Worm (Caenorhabditis elegans) whole organism, early embryonic: ENCODE results near the gene K08C7.7.

Source experiments
- B0310.2 ChIP-seq: sonication (generic microtip); optimal IDR thresholded peaks from 2 replicates; lab custom pipeline; 2016; ENCODE audit warnings: mild to moderate bottlenecking, missing genetic modification characterization, missing compliant biosample characterization
- F13C5.2 ChIP-seq: sonication (generic microtip); optimal IDR thresholded peaks from 2 replicates; lab custom pipeline; 2017; ENCODE audit warnings: mild to moderate bottlenecking, missing genetic modification characterization, inconsistent platforms, missing compliant biosample characterization
- aly-1 ChIP-seq: sonication (generic microtip); optimal IDR thresholded peaks from 2 replicates; lab custom pipeline; 2016; ENCODE audit warnings: missing genetic modification characterization, missing compliant biosample characterization
- ama-1 ChIP-seq: fragments of 150-350 bp; optimal IDR thresholded peaks from 2 replicates; lab custom pipeline; 2014
- ceh-13 ChIP-seq: fragments of 200-800 bp; sonication (Bioruptor generic); optimal IDR thresholded peaks from 2 replicates; lab custom pipeline; 2018; ENCODE audit warnings: mild to moderate bottlenecking, missing genetic modification characterization, missing compliant biosample characterization
- ceh-36 ChIP-seq: sonication (generic microtip); optimal IDR thresholded peaks from 2 replicates; lab custom pipeline; 2016; ENCODE audit warnings: missing genetic modification characterization, inconsistent platforms, missing compliant biosample characterization
- ets-7 ChIP-seq: sonication (generic microtip); optimal IDR thresholded peaks from 2 replicates; lab custom pipeline; 2016; ENCODE audit warnings: missing genotype, missing genetic modification characterization, missing compliant biosample characterization
- flt-1 ChIP-seq: fragments of 200-800 bp; sonication (Bioruptor generic); IDR thresholded peaks from 2 replicates; pipeline ENCODE4 v1.3.6; 2022; ENCODE audit warnings: missing genetic modification characterization, missing compliant biosample characterization
- hmbx-1 ChIP-seq: sonication (generic microtip); optimal IDR thresholded peaks from 2 replicates; lab custom pipeline; 2016; ENCODE audit warnings: mild to moderate bottlenecking, missing genetic modification characterization, missing compliant biosample characterization
- hmg-4 ChIP-seq: fragments of 200-800 bp; sonication (Bioruptor generic); optimal IDR thresholded peaks from 2 replicates; lab custom pipeline; 2018; ENCODE audit warnings: mild to moderate bottlenecking, missing genetic modification characterization, missing compliant biosample characterization
- hnd-1 ChIP-seq: sonication (generic microtip); optimal IDR thresholded peaks from 2 replicates; lab custom pipeline; 2016; ENCODE audit warnings: missing genetic modification characterization, missing compliant biosample characterization
- pes-1 ChIP-seq: fragments of 200-800 bp; sonication (Bioruptor generic); IDR thresholded peaks from 2 replicates; pipeline ENCODE4 v1.3.6; 2022; ENCODE audit warnings: missing genetic modification reagents, missing genetic modification characterization, missing compliant biosample characterization
- scrt-1 ChIP-seq: fragments of 200-800 bp; sonication (Bioruptor generic); IDR thresholded peaks from 2 replicates; pipeline ENCODE4 v1.3.6; 2022; ENCODE audit warnings: missing genetic modification characterization, missing compliant biosample characterization
- sea-1 ChIP-seq: fragments of 200-800 bp; sonication (Bioruptor generic); conservative IDR thresholded peaks from 2 replicates; pipeline ENCODE4 v1.3.6; 2022; ENCODE audit warnings: missing genetic modification characterization, missing compliant biosample characterization
- tbx-11 ChIP-seq: fragments of 200-800 bp; sonication (Bioruptor generic); IDR thresholded peaks from 2 replicates; pipeline ENCODE4 v1.3.6; 2022; ENCODE audit warnings: missing genetic modification characterization, missing compliant biosample characterization
- tbx-37 ChIP-seq: fragments of 200-800 bp; sonication (Bioruptor generic); conservative IDR thresholded peaks from 2 replicates; pipeline ENCODE4 v1.3.6; 2022; ENCODE audit warnings: missing genetic modification reagents, missing genetic modification characterization, missing compliant biosample characterization
- tra-4 ChIP-seq: sonication (generic microtip); optimal IDR thresholded peaks from 2 replicates; lab custom pipeline; 2017; ENCODE audit warnings: missing genetic modification characterization, missing compliant biosample characterization

The K08C7.7 gene

DNA sequence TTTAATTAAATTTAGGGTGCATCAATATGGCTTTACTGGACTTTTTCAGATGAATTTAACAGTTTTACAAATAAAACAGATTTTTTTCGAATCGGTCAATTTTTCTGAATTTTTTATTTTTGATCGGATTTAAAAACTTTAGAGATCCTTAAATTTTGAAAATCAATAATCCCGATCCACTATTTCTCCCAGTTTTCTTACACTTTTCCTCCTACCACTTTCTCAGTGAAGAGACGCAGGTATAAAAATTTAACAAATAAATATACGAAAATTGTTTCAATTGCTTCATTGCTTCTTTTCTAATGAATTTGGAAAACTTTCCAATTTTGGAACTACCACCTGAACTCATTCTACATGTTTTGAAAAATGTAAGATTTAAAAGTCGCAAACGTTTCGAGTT lies at the start of gene K08C7.7:
Gene K08C7.7, plus strand, starts transcription at position 301 of the 400 bp plus-strand sequence.
- TF ChIP-seq B0310.2 (no peak), sea-1 (GFP tag; lab: Robert Waterston, UW) (no peak), pes-1 (no peak)

DNA sequence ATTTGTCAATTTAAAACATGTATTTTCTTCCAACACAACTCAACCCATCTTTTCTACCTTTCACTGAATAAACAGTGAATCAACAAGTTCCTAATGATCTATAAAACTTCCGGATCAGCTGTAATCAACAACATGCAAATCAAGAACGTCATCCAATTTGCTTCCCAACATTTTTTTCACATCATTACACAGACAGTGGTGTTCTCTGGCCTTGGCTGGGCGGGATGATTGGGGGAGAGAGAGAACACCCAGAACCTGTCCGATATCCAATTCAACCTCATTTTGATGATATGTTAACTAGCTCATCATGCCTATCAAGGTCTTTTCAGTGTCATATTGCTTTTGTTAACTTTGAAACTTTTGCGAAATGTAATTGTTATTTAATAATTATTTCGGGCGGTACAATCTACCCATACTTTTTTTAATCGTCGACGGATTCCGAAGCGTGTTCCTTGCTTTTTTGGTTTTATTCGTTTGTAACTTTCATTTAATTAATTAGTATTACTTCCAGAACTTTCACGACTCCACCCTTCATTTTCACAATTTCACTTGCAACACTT lies 49.2 kb upstream of the K08C7.7 start, which contains the start of gene ptr-14:
Gene ptr-14, plus strand, starts transcription at position 510 of the 560 bp plus-strand sequence.
- TF ChIP-seq sea-1 (GFP tag; lab: Robert Waterston, UW) (no peak), tbx-11 (GFP tag; lab: Robert Waterston, UW) (no peak), hnd-1 (no peak), ama-1 (lab: Kevin White, UChicago) (no peak)

DNA sequence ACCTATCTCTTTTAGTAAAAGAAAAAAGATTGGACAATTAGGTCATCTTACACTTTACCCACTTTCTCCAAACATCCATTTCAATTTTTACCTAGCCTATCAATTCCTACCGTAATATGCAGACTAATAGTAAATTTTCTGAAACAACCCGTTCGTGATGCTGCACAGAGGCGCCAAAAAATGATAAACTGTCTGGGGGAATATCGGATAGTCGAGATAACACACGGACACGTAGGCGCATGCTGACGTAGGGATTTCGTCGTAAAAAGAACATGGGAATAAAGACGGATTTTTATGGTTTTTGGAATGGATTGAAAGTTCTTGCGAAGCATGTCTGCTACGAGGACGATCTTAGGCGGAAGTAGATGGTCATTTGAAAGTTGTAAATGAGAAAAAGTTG lies 47.9 kb upstream of the K08C7.7 start:
- no peak for TF ChIP-seq hnd-1
- no peak for TF ChIP-seq pes-1
- no peak for TF ChIP-seq hmg-4 (GFP tag; lab: Kevin White, UChicago)
- TF ChIP-seq flt-1 (GFP tag; lab: Robert Waterston, UW) = no peak
- TF ChIP-seq tra-4 (tag; lab: Kevin White, UChicago) = no peak
- TF ChIP-seq tbx-11 (GFP tag; lab: Robert Waterston, UW) = no peak
- no peak for TF ChIP-seq scrt-1 (GFP tag; lab: Robert Waterston, UW)
- no peak for TF ChIP-seq ama-1 (lab: Kevin White, UChicago)
- TF ChIP-seq tbx-37 = no peak
- TF ChIP-seq aly-1 = no peak
- TF ChIP-seq hmbx-1 (tag; lab: Kevin White, UChicago) = no peak
- no peak for TF ChIP-seq B0310.2
- no peak for TF ChIP-seq ets-7
- no peak for TF ChIP-seq ceh-13 (GFP tag; lab: Kevin White, UChicago)
- no peak for TF ChIP-seq ceh-36
- TF ChIP-seq sea-1 (GFP tag; lab: Robert Waterston, UW) = no peak
- no peak for TF ChIP-seq F13C5.2

DNA sequence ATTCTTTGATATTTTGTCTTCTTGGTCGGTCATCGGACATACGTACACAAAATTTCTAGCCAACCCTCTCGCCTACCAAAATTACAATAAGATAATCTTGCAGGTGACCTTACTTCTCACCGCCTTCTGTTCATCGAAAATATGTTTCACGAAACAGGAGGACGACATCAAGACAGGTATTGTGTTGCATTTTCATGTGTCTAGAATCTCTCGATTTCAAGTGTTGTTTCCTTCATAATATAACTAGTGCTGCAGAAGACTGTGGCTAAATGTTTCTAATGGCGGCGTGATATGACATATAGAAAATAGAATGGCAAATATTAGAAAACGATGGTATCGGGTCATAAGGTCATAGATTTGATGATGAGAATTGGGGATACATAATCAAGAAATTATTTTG lies 47.1 kb upstream of the K08C7.7 start:
- TF ChIP-seq scrt-1 (GFP tag; lab: Robert Waterston, UW) (no peak), ceh-36 (no peak), flt-1 (GFP tag; lab: Robert Waterston, UW) (no peak), hmg-4 (GFP tag; lab: Kevin White, UChicago) (no peak), B0310.2 (no peak), ama-1 (lab: Kevin White, UChicago) (no peak), tbx-37 (no peak), ceh-13 (GFP tag; lab: Kevin White, UChicago) (no peak), tra-4 (tag; lab: Kevin White, UChicago) (no peak), F13C5.2 (no peak)

DNA sequence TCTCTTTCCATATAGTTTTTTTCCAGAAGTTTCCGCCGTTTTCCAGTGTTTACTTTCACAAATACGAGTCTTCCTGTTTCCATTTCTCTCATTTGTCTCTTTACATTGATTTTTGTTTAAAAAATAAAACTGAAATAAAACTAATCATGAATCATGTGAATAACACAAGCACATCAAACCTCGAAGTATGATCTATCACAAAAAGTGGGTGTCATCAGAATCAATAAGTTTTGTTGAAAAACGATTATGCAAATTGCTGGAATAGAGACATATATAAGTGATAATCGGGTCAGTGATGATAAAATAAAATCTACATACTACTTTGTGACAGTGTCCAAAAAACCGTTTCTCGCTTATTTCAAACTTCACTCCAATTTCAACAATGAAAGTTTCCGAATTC lies 43.4 kb upstream of the K08C7.7 start, which contains the start of gene R09H10.7:
Gene R09H10.7, plus strand, starts transcription at position 301 of the 400 bp plus-strand sequence.
- TF ChIP-seq hmg-4 (GFP tag; lab: Kevin White, UChicago) = no peak
- no peak for TF ChIP-seq hnd-1
- TF ChIP-seq hmbx-1 (tag; lab: Kevin White, UChicago) = no peak

DNA sequence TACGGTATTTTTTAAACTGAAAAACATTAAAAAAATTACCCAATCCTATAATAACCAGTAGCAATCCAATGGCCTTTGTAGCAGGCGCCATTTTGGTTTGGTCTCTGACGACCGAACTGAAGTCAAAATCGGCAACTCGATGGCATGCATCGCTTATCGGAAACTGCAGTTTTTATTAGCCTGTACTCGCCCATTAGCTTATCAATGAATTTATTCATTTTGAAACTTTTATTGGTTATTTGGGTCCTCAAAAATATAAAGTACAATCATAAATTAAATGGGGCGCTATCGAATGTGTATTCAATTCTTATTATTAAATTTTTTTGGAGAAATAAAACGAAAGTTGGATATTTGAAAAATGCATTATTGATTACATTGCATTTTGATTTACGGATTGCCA lies 35.5 kb upstream of the K08C7.7 start, which contains the start of gene R09H10.5:
Gene R09H10.5, minus strand, starts transcription at position 106 of the 400 bp plus-strand sequence.
- TF ChIP-seq ceh-36 = no peak
- TF ChIP-seq flt-1 (GFP tag; lab: Robert Waterston, UW) = no peak
- TF ChIP-seq hmg-4 (GFP tag; lab: Kevin White, UChicago) = no peak
- no peak for TF ChIP-seq ceh-13 (GFP tag; lab: Kevin White, UChicago)
- no peak for TF ChIP-seq B0310.2

DNA sequence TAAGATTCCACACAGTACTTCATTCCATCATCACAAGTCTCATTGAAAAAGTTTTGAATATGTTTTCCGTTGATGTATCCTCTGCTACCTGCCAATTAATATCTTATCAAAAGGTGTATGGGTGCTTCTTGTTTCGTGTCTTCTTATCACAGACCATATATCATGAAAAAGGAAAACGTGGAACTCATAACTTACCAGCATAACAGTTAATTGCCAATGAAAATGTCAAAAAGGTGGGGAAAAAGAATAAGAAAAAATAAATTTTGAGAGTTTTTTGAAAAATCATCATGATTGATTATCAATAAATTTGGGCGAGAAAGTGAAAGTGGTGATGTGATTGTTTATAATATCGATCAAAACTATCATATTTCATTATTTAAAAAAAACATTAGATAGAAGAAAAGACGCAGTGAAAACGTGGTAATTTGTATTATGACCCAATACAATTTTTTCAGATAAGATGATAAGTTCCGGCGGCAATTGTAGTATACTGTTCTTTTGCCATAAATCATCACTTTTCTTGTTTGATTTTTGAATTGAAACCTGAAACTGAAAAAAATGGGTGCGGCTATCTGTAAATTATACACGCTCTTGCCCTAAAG lies 33.2 kb upstream of the K08C7.7 start, which contains the start of gene F56C4.4:
Gene F56C4.4, minus strand, starts transcription at position 315 of the 602 bp plus-strand sequence.
- no peak for TF ChIP-seq scrt-1 (GFP tag; lab: Robert Waterston, UW)
- no peak for TF ChIP-seq tbx-11 (GFP tag; lab: Robert Waterston, UW)

DNA sequence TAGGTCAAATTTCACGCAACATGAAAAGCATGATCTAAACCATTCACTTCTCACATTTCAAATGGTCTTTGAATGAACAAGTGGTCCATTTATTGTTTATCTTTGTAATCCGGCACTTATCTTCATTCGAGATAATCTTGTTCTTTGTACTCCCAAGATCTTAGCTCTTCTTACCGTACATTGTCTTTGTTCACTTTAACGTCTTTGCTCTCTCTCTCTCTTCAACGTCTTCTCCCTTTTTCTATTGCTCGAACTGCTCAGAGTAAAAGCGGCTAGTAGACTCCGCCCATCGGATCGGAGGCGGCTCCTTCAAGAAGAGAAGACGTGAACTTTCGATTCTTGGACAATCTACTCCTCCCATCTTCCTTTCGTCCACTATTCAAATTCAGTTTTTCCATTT lies 27.6 kb upstream of the K08C7.7 start, which contains the start of gene F56C4.1:
Gene F56C4.1, plus strand, starts transcription at position 301 of the 400 bp plus-strand sequence.
- TF ChIP-seq ceh-36 (no peak), F13C5.2 (no peak), hmbx-1 (tag; lab: Kevin White, UChicago) (no peak), sea-1 (GFP tag; lab: Robert Waterston, UW) (no peak), aly-1 (no peak), flt-1 (GFP tag; lab: Robert Waterston, UW) (no peak), ets-7 (no peak), tra-4 (tag; lab: Kevin White, UChicago) (no peak), pes-1 (no peak)

DNA sequence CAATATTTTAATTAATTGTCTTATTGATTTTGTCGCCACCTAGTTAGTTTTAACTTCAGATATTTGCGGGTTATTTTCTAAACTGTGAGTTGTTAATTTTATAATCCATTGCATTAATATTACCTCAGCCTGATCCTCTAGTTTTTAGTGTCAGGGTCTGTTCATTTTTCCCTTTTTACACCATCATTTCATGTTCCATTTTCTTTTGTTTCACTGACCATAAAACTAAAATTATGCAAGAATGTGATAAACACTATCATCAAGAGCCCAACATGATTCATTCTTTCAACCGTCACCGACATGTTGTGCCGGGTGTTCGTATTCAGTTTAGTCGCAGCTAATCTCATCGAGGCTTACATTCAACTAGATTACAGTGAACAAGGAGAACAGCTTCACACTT lies 25.3 kb upstream of the K08C7.7 start, which contains the start of gene F56C4.2:
Gene F56C4.2, plus strand, starts transcription at position 301 of the 400 bp plus-strand sequence.
- TF ChIP-seq ama-1 (lab: Kevin White, UChicago) (no peak), sea-1 (GFP tag; lab: Robert Waterston, UW) (no peak), ets-7 (no peak), pes-1 (no peak), tbx-37 (no peak), tbx-11 (GFP tag; lab: Robert Waterston, UW) (no peak), hnd-1 (no peak), scrt-1 (GFP tag; lab: Robert Waterston, UW) (no peak), ceh-13 (GFP tag; lab: Kevin White, UChicago) (no peak), flt-1 (GFP tag; lab: Robert Waterston, UW) (no peak), hmbx-1 (tag; lab: Kevin White, UChicago) (no peak), F13C5.2 (no peak), hmg-4 (GFP tag; lab: Kevin White, UChicago) (no peak), tra-4 (tag; lab: Kevin White, UChicago) (no peak)
